Fruit fly (Drosophila melanogaster): ENCODE data around the gene sage.
A peak's percentile ranks its signal among the peaks of the same experiment; 100 is the strongest.

The sage gene

dm6 chr3R:9220064-9220864, 43.7 kb downstream of the sage start (continued):
- TF ChIP-seq foxo (GFP tag; optimal IDR thresholded peaks at IDR 0.05) (peak in 1 of 2 experiments; percentile 30), tai (GFP tag; optimal IDR thresholded peaks at IDR 0.05) (no peak), CG9705 (GFP tag; optimal IDR thresholded peaks at IDR 0.05) (no peak)

dm6 chr3R:9217607-9218006, 46.3 kb downstream of the sage start:
- TF ChIP-seq lola (GFP tag; optimal IDR thresholded peaks at IDR 0.05): no peak
- no peak for TF ChIP-seq woc (GFP tag; optimal IDR thresholded peaks at IDR 0.05)
- no peak for TF ChIP-seq Hnf4 (GFP tag; optimal IDR thresholded peaks at IDR 0.05)
- TF ChIP-seq Abd-B (GFP tag; optimal IDR thresholded peaks at IDR 0.05): no peak
- TF ChIP-seq h (GFP tag; optimal IDR thresholded peaks at IDR 0.05): no peak
- no peak for TF ChIP-seq brk (GFP tag; optimal IDR thresholded peaks at IDR 0.05)
- TF ChIP-seq rgr (GFP tag; optimal IDR thresholded peaks at IDR 0.05): no peak
- TF ChIP-seq Hr78 (GFP tag; optimal IDR thresholded peaks at IDR 0.05): no peak
- TF ChIP-seq tai (GFP tag; optimal IDR thresholded peaks at IDR 0.05): no peak
- TF ChIP-seq Hr83 (GFP tag; optimal IDR thresholded peaks at IDR 0.05; ENCODE audit: poor library complexity, severe bottlenecking): no peak
- no peak for TF ChIP-seq CG9705 (GFP tag; optimal IDR thresholded peaks at IDR 0.05)
- no peak for TF ChIP-seq fru (GFP tag; optimal IDR thresholded peaks at IDR 0.05)
- TF ChIP-seq Rel (GFP tag; optimal IDR thresholded peaks at IDR 0.05): no peak
- no peak for TF ChIP-seq Rel (tag; optimal IDR thresholded peaks at IDR 0.05)
- no peak for TF ChIP-seq dsf (GFP tag; optimal IDR thresholded peaks at IDR 0.05; ENCODE audit: borderline replicate concordance)
- no peak for TF ChIP-seq dmrt93B (GFP tag; optimal IDR thresholded peaks at IDR 0.05)
- TF ChIP-seq GATAd (GFP tag; optimal IDR thresholded peaks at IDR 0.05): no peak
- TF ChIP-seq usp (GFP tag; optimal IDR thresholded peaks at IDR 0.05): no peak
- TF ChIP-seq OdsH (GFP tag; optimal IDR thresholded peaks at IDR 0.05): no peak

dm6 chr3R:9215551-9215950, 48.4 kb downstream of the sage start:
- TF ChIP-seq dmrt93B (GFP tag; optimal IDR thresholded peaks at IDR 0.05) (no peak), Hr83 (GFP tag; optimal IDR thresholded peaks at IDR 0.05; ENCODE audit: poor library complexity, severe bottlenecking) (no peak), pan (optimal IDR thresholded peaks at IDR 0.05) (no peak), lola (GFP tag; optimal IDR thresholded peaks at IDR 0.05) (no peak), Abd-B (GFP tag; optimal IDR thresholded peaks at IDR 0.05) (no peak), Dfd (GFP tag; optimal IDR thresholded peaks at IDR 0.05) (no peak), foxo (GFP tag; optimal IDR thresholded peaks at IDR 0.05) (no peak), psq (GFP tag; optimal IDR thresholded peaks at IDR 0.05) (no peak), dsf (GFP tag; optimal IDR thresholded peaks at IDR 0.05; ENCODE audit: borderline replicate concordance) (no peak), Mio (GFP tag; optimal IDR thresholded peaks at IDR 0.05) (no peak), Hr78 (GFP tag; optimal IDR thresholded peaks at IDR 0.05) (no peak), dl (GFP tag; optimal IDR thresholded peaks at IDR 0.05; ENCODE audit: insufficient read depth in 1 of 2, partially characterized antibody in 2 of 2) (no peak), usp (GFP tag; optimal IDR thresholded peaks at IDR 0.05) (no peak)

dm6 chr3R:9214235-9214634, 49.7 kb downstream of the sage start:
- TF ChIP-seq Myc (optimal IDR thresholded peaks at IDR 0.05): peak; percentile 100
- no peak for TF ChIP-seq Sp1 (GFP tag; optimal IDR thresholded peaks at IDR 0.05)

- TF ChIP-seq h (GFP tag; optimal IDR thresholded peaks at IDR 0.05) (peak; percentile 4), brk (GFP tag; optimal IDR thresholded peaks at IDR 0.05) (no peak), lola (GFP tag; optimal IDR thresholded peaks at IDR 0.05) (no peak), Abd-B (GFP tag; optimal IDR thresholded peaks at IDR 0.05) (no peak), dsf (GFP tag; optimal IDR thresholded peaks at IDR 0.05; ENCODE audit: borderline replicate concordance) (no peak)
These were observed 50.9 kb downstream of the sage start for dm6 chr3R:9213029-9213428.
